Worm (Caenorhabditis elegans) whole organism, L3 larva: ENCODE measurements around the gene F47E1.2.

Experiments
- R02D3.7 ChIP-seq: fragments of 150-350 bp; optimal IDR thresholded peaks from 2 replicates; lab custom pipeline; 2014; ENCODE audit warnings: missing biosample characterization, missing genetic modification characterization
- ZK546.5 ChIP-seq: sonication (generic microtip); optimal IDR thresholded peaks from 2 replicates; lab custom pipeline; 2017; ENCODE audit warnings: missing biosample characterization, missing genetic modification characterization
- aly-2 ChIP-seq: fragments of 150-350 bp; optimal IDR thresholded peaks from 2 replicates; lab custom pipeline; 2014; ENCODE audit warnings: missing biosample characterization, missing genetic modification characterization
- ama-1 ChIP-seq: fragments of 150-350 bp; optimal IDR thresholded peaks from 2 replicates; lab custom pipeline; 2018
- ceh-28 ChIP-seq: fragments of 150-350 bp; optimal IDR thresholded peaks from 2 replicates; lab custom pipeline; 2014; ENCODE audit warnings: missing biosample characterization, missing genetic modification reagents, missing genetic modification characterization
- ceh-82 ChIP-seq: fragments of 150-350 bp; optimal IDR thresholded peaks from 2 replicates; lab custom pipeline; 2014; ENCODE audit warnings: missing biosample characterization, missing genetic modification characterization
- ceh-9 ChIP-seq: sonication (generic microtip); optimal IDR thresholded peaks from 2 replicates; lab custom pipeline; 2018; ENCODE audit warnings: missing biosample characterization, missing genetic modification characterization
- daf-12 ChIP-seq: fragments of 150-350 bp; optimal IDR thresholded peaks from 2 replicates; lab custom pipeline; 2014; ENCODE audit warnings: missing biosample characterization, missing genetic modification reagents, missing genetic modification characterization
- egl-27 ChIP-seq: sonication (generic microtip); optimal IDR thresholded peaks from 4 replicates; lab custom pipeline; 2017; ENCODE audit warnings: missing biosample characterization, missing genetic modification reagents, missing genetic modification characterization
- egl-5 ChIP-seq: fragments of 150-350 bp; optimal IDR thresholded peaks from 2 replicates; lab custom pipeline; 2017; ENCODE audit warnings: missing biosample characterization, missing genetic modification reagents, missing genetic modification characterization, inconsistent platforms
- elt-1 ChIP-seq: fragments of 150-350 bp; optimal IDR thresholded peaks from 2 replicates; lab custom pipeline; 2014; ENCODE audit warnings: missing biosample characterization, missing genetic modification characterization
- elt-2 ChIP-seq: sonication (generic microtip); optimal IDR thresholded peaks from 2 replicates; lab custom pipeline; 2016; ENCODE audit warnings: missing genetic modification reagents, mild to moderate bottlenecking, missing genetic modification characterization, missing compliant biosample characterization
- eor-1 ChIP-seq, 2 experiments: fragments of 150-350 bp; optimal IDR thresholded peaks; 2 replicates each; lab custom pipeline; 2014 to 2018; ENCODE audit warnings: missing biosample characterization in 2 of 2, missing genetic modification characterization in 2 of 2
- fkh-10 ChIP-seq: sonication (generic microtip); optimal IDR thresholded peaks from 2 replicates; lab custom pipeline; 2017; ENCODE audit warnings: missing biosample characterization, missing genetic modification reagents, missing genetic modification characterization
- fkh-2 ChIP-seq: fragments of 150-350 bp; optimal IDR thresholded peaks from 2 replicates; lab custom pipeline; 2014; ENCODE audit warnings: missing biosample characterization, missing genetic modification reagents, missing genetic modification characterization
- fos-1 ChIP-seq: fragments of 150-350 bp; optimal IDR thresholded peaks from 2 replicates; lab custom pipeline; 2014; ENCODE audit warnings: missing biosample characterization, missing genetic modification characterization
- hmg-11 ChIP-seq: sonication (generic microtip); optimal IDR thresholded peaks from 2 replicates; lab custom pipeline; 2016; ENCODE audit warnings: missing genetic modification characterization, missing compliant biosample characterization
- jun-1 ChIP-seq: fragments of 150-350 bp; optimal IDR thresholded peaks from 2 replicates; lab custom pipeline; 2014; ENCODE audit warnings: missing biosample characterization, missing genetic modification reagents, missing genetic modification characterization
- lin-15B ChIP-seq: fragments of 150-350 bp; optimal IDR thresholded peaks from 2 replicates; lab custom pipeline; 2014; ENCODE audit warnings: missing biosample characterization, missing genetic modification characterization
- lin-39 ChIP-seq: fragments of 150-350 bp; optimal IDR thresholded peaks from 2 replicates; lab custom pipeline; 2018; ENCODE audit warnings: missing biosample characterization, missing genetic modification reagents, missing genetic modification characterization
- mdl-1 ChIP-seq: fragments of 150-350 bp; optimal IDR thresholded peaks from 2 replicates; lab custom pipeline; 2014; ENCODE audit warnings: missing biosample characterization, missing genetic modification characterization
- mml-1 ChIP-seq: fragments of 150-350 bp; sonication (generic microtip); optimal IDR thresholded peaks from 3 replicates; lab custom pipeline; 2014; ENCODE audit warnings: missing biosample characterization, missing genetic modification characterization
- nfya-1 ChIP-seq: sonication (generic microtip); optimal IDR thresholded peaks from 2 replicates; lab custom pipeline; 2017; ENCODE audit warnings: missing genetic modification characterization, mild to moderate bottlenecking, missing compliant biosample characterization, antibody characterized with exemption, moderate library complexity; ENCODE audit not compliant: insufficient read depth
- nhr-12 ChIP-seq: fragments of 150-350 bp; optimal IDR thresholded peaks from 2 replicates; lab custom pipeline; 2014; ENCODE audit warnings: missing biosample characterization, missing genetic modification characterization
- nhr-23 ChIP-seq: fragments of 150-350 bp; optimal IDR thresholded peaks from 2 replicates; lab custom pipeline; 2014; ENCODE audit warnings: missing biosample characterization, missing genetic modification reagents, missing genetic modification characterization
- nhr-237 ChIP-seq: fragments of 150-350 bp; optimal IDR thresholded peaks from 2 replicates; lab custom pipeline; 2014; ENCODE audit warnings: missing biosample characterization, missing genetic modification characterization
- nhr-25 ChIP-seq: sonication (generic microtip); optimal IDR thresholded peaks from 2 replicates; lab custom pipeline; 2017; ENCODE audit warnings: missing biosample characterization, missing genetic modification characterization
- nhr-28 ChIP-seq: fragments of 150-350 bp; optimal IDR thresholded peaks from 2 replicates; lab custom pipeline; 2014; ENCODE audit warnings: missing biosample characterization, missing genetic modification characterization
- nhr-43 ChIP-seq: sonication (generic microtip); optimal IDR thresholded peaks from 2 replicates; lab custom pipeline; 2016; ENCODE audit warnings: mild to moderate bottlenecking, missing genetic modification characterization, missing compliant biosample characterization; ENCODE audit not compliant: poor library complexity, severe bottlenecking
- nhr-67 ChIP-seq: fragments of 150-350 bp; optimal IDR thresholded peaks from 2 replicates; lab custom pipeline; 2014; ENCODE audit warnings: missing biosample characterization, missing genetic modification characterization
- nhr-77 ChIP-seq: fragments of 150-350 bp; optimal IDR thresholded peaks from 2 replicates; lab custom pipeline; 2014; ENCODE audit warnings: missing biosample characterization, missing genetic modification characterization
- pha-4 ChIP-seq: fragments of 150-350 bp; optimal IDR thresholded peaks from 2 replicates; lab custom pipeline; 2014; ENCODE audit warnings: missing biosample characterization, missing genetic modification reagents, missing genetic modification characterization
- pqm-1 ChIP-seq: fragments of 150-350 bp; optimal IDR thresholded peaks from 2 replicates; lab custom pipeline; 2017; ENCODE audit warnings: missing biosample characterization, missing genetic modification characterization, inconsistent platforms
- sea-2 ChIP-seq: fragments of 150-350 bp; sonication (generic microtip); optimal IDR thresholded peaks from 4 replicates; lab custom pipeline; 2014; ENCODE audit warnings: missing biosample characterization, missing genetic modification reagents, missing genetic modification characterization
- skn-1 ChIP-seq: fragments of 150-350 bp; optimal IDR thresholded peaks from 2 replicates; lab custom pipeline; 2014; ENCODE audit warnings: missing biosample characterization, missing genetic modification characterization
- tbx-2 ChIP-seq: sonication (generic microtip); optimal IDR thresholded peaks from 2 replicates; lab custom pipeline; 2016; ENCODE audit warnings: mild to moderate bottlenecking, missing genetic modification characterization, missing compliant biosample characterization
- unc-39 ChIP-seq: sonication (generic microtip); optimal IDR thresholded peaks from 4 replicates; lab custom pipeline; 2017; ENCODE audit warnings: missing biosample characterization, missing genetic modification characterization
- unc-62 ChIP-seq: fragments of 150-350 bp; sonication (generic microtip); optimal IDR thresholded peaks from 4 replicates; lab custom pipeline; 2014; ENCODE audit warnings: missing biosample characterization, missing genetic modification reagents, missing genetic modification characterization
- zag-1 ChIP-seq: fragments of 150-350 bp; optimal IDR thresholded peaks from 2 replicates; lab custom pipeline; 2014; ENCODE audit warnings: missing biosample characterization, missing genetic modification characterization
- ztf-11 ChIP-seq: fragments of 150-350 bp; optimal IDR thresholded peaks from 2 replicates; lab custom pipeline; 2014; ENCODE audit warnings: missing biosample characterization, missing genetic modification characterization
- ztf-4 ChIP-seq: fragments of 150-350 bp; optimal IDR thresholded peaks from 2 replicates; lab custom pipeline; 2014; ENCODE audit warnings: missing biosample characterization, missing genetic modification characterization

The F47E1.2 gene

ce11 chrX:9085864-9086263 is 28.4 kb downstream of the F47E1.2 start:
- peak; percentile 82 for TF ChIP-seq nhr-25 (tag; lab: Kevin White, UChicago)
- peak; percentile 27 for TF ChIP-seq elt-1 (tag; lab: Kevin White, UChicago)
- peak; percentile 7 for TF ChIP-seq nhr-23 (tag; lab: Kevin White, UChicago)
- no peak for TF ChIP-seq skn-1 (tag; lab: Kevin White, UChicago)
- peak; percentile 32 for TF ChIP-seq unc-62 (GFP tag; lab: Kevin White, UChicago)

- TF ChIP-seq nhr-23 (tag; lab: Kevin White, UChicago): no peak
These were observed 31.2 kb downstream of the F47E1.2 start for ce11 chrX:9088620-9089019.

- no peak for TF ChIP-seq egl-5 (tag; lab: Kevin White, UChicago)
- TF ChIP-seq pha-4 (tag; lab: Kevin White, UChicago): no peak
- TF ChIP-seq mdl-1 (tag; lab: Kevin White, UChicago): no peak
- TF ChIP-seq elt-1 (tag; lab: Kevin White, UChicago): no peak
- no peak for TF ChIP-seq lin-15B (tag; lab: Kevin White, UChicago)
- no peak for TF ChIP-seq fkh-2 (tag; lab: Kevin White, UChicago)
- no peak for TF ChIP-seq pqm-1 (tag; lab: Kevin White, UChicago)
- no peak for TF ChIP-seq elt-2 (tag; lab: Kevin White, UChicago)
- no peak for TF ChIP-seq zag-1
- TF ChIP-seq mml-1 (tag; lab: Kevin White, UChicago): no peak
- no peak for TF ChIP-seq unc-62 (GFP tag; lab: Kevin White, UChicago)
- TF ChIP-seq aly-2 (tag; lab: Kevin White, UChicago): no peak
- TF ChIP-seq nhr-237 (tag; lab: Kevin White, UChicago): no peak
- no peak for TF ChIP-seq hmg-11
- no peak for TF ChIP-seq fkh-10 (GFP tag; lab: Kevin White, UChicago)
- no peak for TF ChIP-seq ztf-4 (tag; lab: Kevin White, UChicago)
- TF ChIP-seq ZK546.5: no peak
- no peak for TF ChIP-seq tbx-2 (tag; lab: Kevin White, UChicago)
- TF ChIP-seq ceh-28 (tag; lab: Kevin White, UChicago): no peak
- TF ChIP-seq nhr-43: no peak
These were observed 32.1 kb downstream of the F47E1.2 start for ce11 chrX:9089536-9089935.

ce11 chrX:9090562-9090961 is 33.1 kb downstream of the F47E1.2 start:
- peak; percentile 5 for TF ChIP-seq pha-4 (tag; lab: Kevin White, UChicago)
- peak; percentile 8 for TF ChIP-seq nfya-1 (tag; lab: Kevin White, UChicago)
- peak; percentile 26 for TF ChIP-seq elt-2 (tag; lab: Kevin White, UChicago)
- TF ChIP-seq nhr-43: peak; percentile 35

- TF ChIP-seq daf-12 (no peak), ztf-11 (tag; lab: Kevin White, UChicago) (no peak), nhr-28 (tag; lab: Kevin White, UChicago) (no peak), nhr-237 (tag; lab: Kevin White, UChicago) (no peak), elt-2 (tag; lab: Kevin White, UChicago) (peak; percentile 39), nhr-12 (tag; lab: Kevin White, UChicago) (no peak), nhr-43 (peak; percentile 70), ceh-82 (tag; lab: Kevin White, UChicago) (peak; percentile 50), egl-27 (tag; lab: Kevin White, UChicago) (no peak), R02D3.7 (tag; lab: Kevin White, UChicago) (peak; percentile 16), egl-5 (tag; lab: Kevin White, UChicago) (peak; percentile 15), elt-1 (tag; lab: Kevin White, UChicago) (peak; percentile 43), lin-39 (tag; lab: Kevin White, UChicago) (peak; percentile 68), mdl-1 (tag; lab: Kevin White, UChicago) (no peak), ceh-28 (tag; lab: Kevin White, UChicago) (no peak), skn-1 (tag; lab: Kevin White, UChicago) (no peak), nfya-1 (tag; lab: Kevin White, UChicago) (peak; percentile 38), jun-1 (tag; lab: Kevin White, UChicago) (peak; percentile 12), unc-39 (tag; lab: Kevin White, UChicago) (no peak), tbx-2 (tag; lab: Kevin White, UChicago) (peak; percentile 52), nhr-25 (tag; lab: Kevin White, UChicago) (peak; percentile 49), fos-1 (tag; lab: Kevin White, UChicago) (no peak), mml-1 (tag; lab: Kevin White, UChicago) (no peak), nhr-23 (tag; lab: Kevin White, UChicago) (no peak), pha-4 (tag; lab: Kevin White, UChicago) (peak; percentile 6), ceh-9 (tag; lab: Kevin White, UChicago) (no peak), nhr-77 (tag; lab: Kevin White, UChicago) (peak; percentile 5), ama-1 (lab: Kevin White, UChicago) (no peak), fkh-10 (GFP tag; lab: Kevin White, UChicago) (no peak), hmg-11 (peak; percentile 75), nhr-67 (no peak), fkh-2 (tag; lab: Kevin White, UChicago) (no peak), ZK546.5 (no peak), ztf-4 (tag; lab: Kevin White, UChicago) (peak; percentile 10), unc-62 (GFP tag; lab: Kevin White, UChicago) (no peak), sea-2 (GFP tag; lab: Kevin White, UChicago) (no peak), eor-1 (tag; optimal IDR thresholded peaks at IDR 0.05; lab: Kevin White, UChicago) (peak in 1 of 2 experiments; percentile 36), zag-1 (no peak)
These were observed 33.9 kb downstream of the F47E1.2 start for ce11 chrX:9091380-9091779.
